Fruit fly (Drosophila melanogaster) whole organism, prepupa: ENCODE data around the gene CG12947.

Experiments
- CG15336 ChIP-seq: fragments of 200-800 bp; sonication (Bioruptor generic); IDR thresholded peaks from 2 replicates; pipeline ENCODE4 v1.3.6; 2022; ENCODE audit warnings: missing biosample characterization, missing genetic modification characterization
- CG31627 ChIP-seq: fragments of 200-800 bp; sonication (Bioruptor generic); optimal IDR thresholded peaks from 3 replicates; lab custom pipeline; 2016; ENCODE audit warnings: missing biosample characterization, missing genetic modification characterization
- CG34406 ChIP-seq: fragments of 200-800 bp; sonication (Bioruptor generic); optimal IDR thresholded peaks from 3 replicates; lab custom pipeline; 2016; ENCODE audit warnings: missing biosample characterization, missing genetic modification characterization
- CG6276 ChIP-seq: fragments of 200-800 bp; sonication (Bioruptor generic); optimal IDR thresholded peaks from 2 replicates; lab custom pipeline; 2017; ENCODE audit warnings: missing biosample characterization, mild to moderate bottlenecking, missing genetic modification characterization
- CG6854 ChIP-seq: fragments of 200-800 bp; sonication (Bioruptor generic); optimal IDR thresholded peaks from 2 replicates; lab custom pipeline; 2017; ENCODE audit warnings: missing biosample characterization, mild to moderate bottlenecking, missing genetic modification characterization
- Lpt ChIP-seq: fragments of 200-800 bp; sonication (Bioruptor generic); optimal IDR thresholded peaks from 3 replicates; lab custom pipeline; 2016; ENCODE audit warnings: missing biosample characterization, missing genetic modification characterization
- Smox ChIP-seq: fragments of 200-800 bp; sonication (Bioruptor generic); optimal IDR thresholded peaks from 3 replicates; lab custom pipeline; 2016; ENCODE audit warnings: missing biosample characterization, missing genetic modification characterization
- dac ChIP-seq: fragments of 200-800 bp; sonication (Bioruptor generic); optimal IDR thresholded peaks from 2 replicates; lab custom pipeline; 2017; ENCODE audit warnings: missing biosample characterization, mild to moderate bottlenecking, missing genetic modification characterization
- dsx ChIP-seq: fragments of 200-800 bp; optimal IDR thresholded peaks from 3 replicates; lab custom pipeline; 2019; ENCODE audit warnings: missing biosample characterization, mild to moderate bottlenecking, missing genetic modification characterization, moderate library complexity; ENCODE audit not compliant: poor library complexity, severe bottlenecking
- net ChIP-seq: fragments of 200-800 bp; sonication (Bioruptor generic); optimal IDR thresholded peaks from 3 replicates; lab custom pipeline; 2016; ENCODE audit warnings: missing biosample characterization, missing genetic modification characterization
- ss ChIP-seq, 2 experiments: fragments of 200-800 bp; sonication (Bioruptor generic); optimal IDR thresholded peaks; 2 replicates in 1 of 2; 3 replicates in 1 of 2; lab custom pipeline; 2017 to 2018; ENCODE audit warnings: mild to moderate bottlenecking in 2 of 2, missing biosample characterization in 2 of 2, missing genetic modification characterization in 2 of 2, moderate library complexity in 1 of 2
- topi ChIP-seq: fragments of 200-800 bp; sonication (Bioruptor generic); optimal IDR thresholded peaks from 3 replicates; lab custom pipeline; 2016; ENCODE audit warnings: missing biosample characterization, missing genetic modification characterization

DNA sequence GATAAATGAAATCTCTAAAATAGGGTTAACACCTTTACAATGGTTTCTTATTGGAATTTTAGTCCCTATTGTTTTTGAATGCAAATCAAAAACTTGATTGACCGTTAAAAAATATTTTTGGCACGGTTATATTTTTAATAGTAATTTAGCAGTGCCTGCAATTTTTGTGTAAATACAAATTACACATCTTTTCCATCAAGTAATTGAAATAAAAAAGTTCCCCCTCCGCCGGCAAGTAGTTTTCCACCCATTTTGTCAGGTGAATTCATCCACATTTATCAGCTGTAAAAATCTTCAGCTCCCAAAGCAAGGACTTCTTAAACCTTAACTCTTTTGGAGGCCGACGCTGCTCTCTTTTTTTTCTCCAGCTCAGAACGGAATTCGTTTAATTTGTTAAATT is 43.9 kb downstream of the CG12947 start, which contains the start of gene CG34302:
- TF ChIP-seq CG15336 (no peak), Lpt (GFP tag; lab: Kevin White, UChicago) (no peak), CG31627 (GFP tag; lab: Kevin White, UChicago) (no peak), net (GFP tag; lab: Kevin White, UChicago) (no peak), ss (GFP tag; optimal IDR thresholded peaks at IDR 0.05; lab: Kevin White, UChicago) (no peak), CG6854 (GFP tag; lab: Kevin White, UChicago) (no peak), dsx (GFP tag; lab: Kevin White, UChicago) (no peak), topi (GFP tag; lab: Kevin White, UChicago) (no peak), Smox (GFP tag; lab: Kevin White, UChicago) (no peak), dac (no peak), CG6276 (no peak), CG34406 (no peak)
